Fruit fly (Drosophila melanogaster) whole organism, pupa: Measurements from ENCODE around the gene CG33927.

ENCODE experiments used
- CG12605 ChIP-seq: fragments of 200-800 bp; sonication (Bioruptor generic); IDR thresholded peaks from 2 replicates; pipeline ENCODE4 v1.3.6; 2022; ENCODE audit warnings: missing biosample characterization, missing genetic modification characterization
- CG34367 ChIP-seq: fragments of 200-800 bp; sonication (Bioruptor generic); optimal IDR thresholded peaks from 2 replicates; lab custom pipeline; 2018; ENCODE audit warnings: missing biosample characterization, mild to moderate bottlenecking, missing genetic modification characterization
- EcR ChIP-seq: fragments of 200-800 bp; sonication (Bioruptor generic); optimal IDR thresholded peaks from 3 replicates; lab custom pipeline; 2019; ENCODE audit warnings: missing biosample characterization, missing genetic modification characterization, mild to moderate bottlenecking, moderate library complexity, missing genetic modification reagents
- Pif1B ChIP-seq: fragments of 200-800 bp; sonication (Bioruptor generic); optimal IDR thresholded peaks from 3 replicates; lab custom pipeline; 2016; ENCODE audit warnings: missing biosample characterization, missing genetic modification characterization
- fd96Ca ChIP-seq: fragments of 200-800 bp; sonication (Bioruptor generic); IDR thresholded peaks from 3 replicates; pipeline ENCODE4 v1.3.6; 2022; ENCODE audit warnings: missing biosample characterization, missing genetic modification characterization

- TF ChIP-seq fd96Ca (GFP tag; lab: Robert Waterston, UW): no peak
- TF ChIP-seq CG34367: no peak
- no peak for TF ChIP-seq EcR (GFP tag; lab: Kevin White, UChicago)
- no peak for TF ChIP-seq Pif1B (GFP tag; lab: Kevin White, UChicago)
- no peak for TF ChIP-seq CG12605
Measured at dm6 chr3R:4717586-4717985, 27.2 kb upstream of the CG33927 start.
